Worm (Caenorhabditis elegans) whole organism, young adult: ENCODE measurements around the gene mboa-2.
A peak's percentile ranks its signal among the peaks of the same experiment; 100 is the strongest.

Experiments used
- B0019.2 ChIP-seq: fragments of 200-800 bp; sonication (Bioruptor generic); conservative IDR thresholded peaks from 2 replicates; pipeline ENCODE4 v1.3.6; 2022; ENCODE audit warnings: missing genetic modification reagents, missing genetic modification characterization, missing compliant biosample characterization
- B0035.1 ChIP-seq: sonication (generic microtip); optimal IDR thresholded peaks from 2 replicates; lab custom pipeline; 2016; ENCODE audit warnings: missing genetic modification characterization, mild to moderate bottlenecking, missing compliant biosample characterization, missing genotype, missing genetic modification reagents
- B0336.3 ChIP-seq: fragments of 200-800 bp; sonication (Bioruptor generic); IDR thresholded peaks from 2 replicates; pipeline ENCODE4 v1.3.6; 2022; ENCODE audit warnings: missing genetic modification characterization, missing compliant biosample characterization
- C17E4.6 ChIP-seq: fragments of 200-800 bp; sonication (Bioruptor generic); IDR thresholded peaks from 2 replicates; pipeline ENCODE4 v1.3.6; 2022; ENCODE audit warnings: missing genetic modification reagents, missing genetic modification characterization, missing compliant biosample characterization
- F39B2.1 ChIP-seq: fragments of 200-800 bp; sonication (Bioruptor generic); IDR thresholded peaks from 2 replicates; pipeline ENCODE4 v1.3.6; 2022; ENCODE audit warnings: missing genetic modification reagents, missing genetic modification characterization, missing compliant biosample characterization
- F49E8.2 ChIP-seq: sonication (generic microtip); optimal IDR thresholded peaks from 3 replicates; lab custom pipeline; 2017; ENCODE audit warnings: missing genetic modification characterization, mild to moderate bottlenecking, missing compliant biosample characterization, antibody characterized with exemption, moderate library complexity; ENCODE audit not compliant: insufficient read depth
- F55B11.4 ChIP-seq: sonication (generic microtip); optimal IDR thresholded peaks from 2 replicates; lab custom pipeline; 2016; ENCODE audit warnings: missing compliant biosample characterization, missing genetic modification characterization, borderline replicate concordance; ENCODE audit not compliant: insufficient read depth
- F57A8.1 ChIP-seq: fragments of 200-800 bp; sonication (Bioruptor generic); optimal IDR thresholded peaks from 2 replicates; lab custom pipeline; 2018; ENCODE audit warnings: mild to moderate bottlenecking, missing genetic modification characterization, moderate library complexity, missing compliant biosample characterization
- F57C9.4 ChIP-seq: sonication (generic microtip); optimal IDR thresholded peaks from 2 replicates; lab custom pipeline; 2017; ENCODE audit warnings: mild to moderate bottlenecking, missing genetic modification characterization, missing compliant biosample characterization
- Y53G8AR.9 ChIP-seq: fragments of 200-800 bp; sonication (Bioruptor generic); conservative IDR thresholded peaks from 2 replicates; pipeline ENCODE4 v1.3.6; 2022; ENCODE audit warnings: missing genetic modification reagents, missing genetic modification characterization, missing compliant biosample characterization
- Y56A3A.18 ChIP-seq: fragments of 200-800 bp; sonication (Bioruptor generic); IDR thresholded peaks from 2 replicates; pipeline ENCODE4 v1.3.6; 2022; ENCODE audit warnings: missing genetic modification reagents, missing genetic modification characterization, missing compliant biosample characterization
- Y67H2A.10 ChIP-seq: fragments of 200-800 bp; sonication (Bioruptor generic); conservative IDR thresholded peaks from 2 replicates; pipeline ENCODE4 v1.3.6; 2022; ENCODE audit warnings: missing genetic modification reagents, missing genetic modification characterization, missing compliant biosample characterization
- ama-1 ChIP-seq, 3 experiments: fragments of 150-350 bp in 1 of 3; sonication (generic microtip) in 2 of 3; optimal IDR thresholded peaks; 2 replicates each; lab custom pipeline; 2014 to 2018; ENCODE audit warnings: missing biosample characterization in 2 of 3, missing genetic modification characterization in 2 of 3, missing genetic modification reagents in 2 of 3
- aptf-3 ChIP-seq: fragments of 200-800 bp; sonication (Bioruptor generic); IDR thresholded peaks from 2 replicates; pipeline ENCODE4 v1.3.6; 2022; ENCODE audit warnings: missing genetic modification characterization, missing compliant biosample characterization
- attf-3 ChIP-seq: fragments of 200-800 bp; sonication (Bioruptor generic); conservative IDR thresholded peaks from 2 replicates; pipeline ENCODE4 v1.3.6; 2022; ENCODE audit warnings: missing genetic modification reagents, missing genetic modification characterization, missing compliant biosample characterization
- attf-5 ChIP-seq: fragments of 200-800 bp; sonication (Bioruptor generic); optimal IDR thresholded peaks from 2 replicates; lab custom pipeline; 2018; ENCODE audit warnings: mild to moderate bottlenecking, missing genetic modification characterization, missing compliant biosample characterization
- bed-1 ChIP-seq: fragments of 200-800 bp; sonication (Bioruptor generic); IDR thresholded peaks from 2 replicates; pipeline ENCODE4 v1.3.6; 2022; ENCODE audit warnings: missing genetic modification reagents, missing genetic modification characterization, missing compliant biosample characterization
- die-1 ChIP-seq: sonication (generic microtip); optimal IDR thresholded peaks from 2 replicates; lab custom pipeline; 2016; ENCODE audit warnings: missing genotype, mild to moderate bottlenecking, missing genetic modification characterization, missing compliant biosample characterization
- dpl-1 ChIP-seq: fragments of 150-350 bp; optimal IDR thresholded peaks from 2 replicates; lab custom pipeline; 2014; ENCODE audit warnings: missing biosample characterization, missing genetic modification reagents, missing genetic modification characterization
- egl-18 ChIP-seq: fragments of 200-800 bp; sonication (Bioruptor generic); IDR thresholded peaks from 2 replicates; pipeline ENCODE4 v1.3.6; 2022; ENCODE audit warnings: missing genetic modification reagents, missing genetic modification characterization, missing compliant biosample characterization
- ekl-4 ChIP-seq: fragments of 200-800 bp; sonication (Bioruptor generic); IDR thresholded peaks from 2 replicates; pipeline ENCODE4 v1.3.6; 2022; ENCODE audit warnings: missing genetic modification reagents, missing genetic modification characterization, missing compliant biosample characterization
- gei-17 ChIP-seq: fragments of 200-800 bp; sonication (Bioruptor generic); optimal IDR thresholded peaks from 2 replicates; lab custom pipeline; 2018; ENCODE audit warnings: mild to moderate bottlenecking, missing genetic modification characterization, missing compliant biosample characterization
- hmg-20 ChIP-seq: fragments of 200-800 bp; sonication (Bioruptor generic); IDR thresholded peaks from 2 replicates; pipeline ENCODE4 v1.3.6; 2022; ENCODE audit warnings: missing genetic modification reagents, missing genetic modification characterization, missing compliant biosample characterization
- hrde-1 ChIP-seq: sonication (generic microtip); optimal IDR thresholded peaks from 2 replicates; lab custom pipeline; 2016; ENCODE audit warnings: missing genetic modification characterization, mild to moderate bottlenecking, missing compliant biosample characterization, moderate library complexity, missing genotype, missing genetic modification reagents, borderline replicate concordance
- hsf-1 ChIP-seq: fragments of 200-800 bp; sonication (Bioruptor generic); IDR thresholded peaks from 2 replicates; pipeline ENCODE4 v1.3.6; 2022; ENCODE audit warnings: missing genetic modification reagents, missing genetic modification characterization, missing compliant biosample characterization
- let-607 ChIP-seq, 2 experiments: fragments of 200-800 bp in 1 of 2; sonication (Bioruptor generic) in 1 of 2; sonication (generic microtip) in 1 of 2; optimal IDR thresholded peaks; 2 replicates each; lab custom pipeline; 2016 to 2018; ENCODE audit warnings: mild to moderate bottlenecking in 2 of 2, missing compliant biosample characterization in 2 of 2, missing genetic modification characterization in 2 of 2, moderate library complexity in 2 of 2, missing genotype in 1 of 2
- lin-40 ChIP-seq: sonication (generic microtip); optimal IDR thresholded peaks from 2 replicates; lab custom pipeline; 2016; ENCODE audit warnings: missing genetic modification characterization, mild to moderate bottlenecking, missing compliant biosample characterization, missing genotype, missing genetic modification reagents
- lin-54 ChIP-seq: fragments of 200-800 bp; sonication (Bioruptor generic); optimal IDR thresholded peaks from 2 replicates; lab custom pipeline; 2018; ENCODE audit warnings: mild to moderate bottlenecking, missing genetic modification characterization, missing compliant biosample characterization
- lir-1 ChIP-seq: fragments of 200-800 bp; sonication (Bioruptor generic); conservative IDR thresholded peaks from 2 replicates; pipeline ENCODE4 v1.3.6; 2022; ENCODE audit warnings: missing genetic modification reagents, missing genetic modification characterization, missing compliant biosample characterization
- madf-10 ChIP-seq: sonication (generic microtip); optimal IDR thresholded peaks from 2 replicates; lab custom pipeline; 2016; ENCODE audit warnings: mild to moderate bottlenecking, missing genetic modification characterization, missing compliant biosample characterization
- madf-3 ChIP-seq: fragments of 200-800 bp; sonication (Bioruptor generic); IDR thresholded peaks from 2 replicates; pipeline ENCODE4 v1.3.6; 2022; ENCODE audit warnings: missing genetic modification reagents, missing genetic modification characterization, missing compliant biosample characterization
- madf-6 ChIP-seq: fragments of 200-800 bp; sonication (Bioruptor generic); IDR thresholded peaks from 2 replicates; pipeline ENCODE4 v1.3.6; 2022; ENCODE audit warnings: missing genetic modification reagents, missing genetic modification characterization, missing compliant biosample characterization
- mcd-1 ChIP-seq: fragments of 200-800 bp; sonication (Bioruptor generic); IDR thresholded peaks from 2 replicates; pipeline ENCODE4 v1.3.6; 2022; ENCODE audit warnings: missing genetic modification reagents, missing genetic modification characterization, missing compliant biosample characterization
- mel-28 ChIP-seq: sonication (generic microtip); optimal IDR thresholded peaks from 2 replicates; lab custom pipeline; 2016; ENCODE audit warnings: borderline replicate concordance, mild to moderate bottlenecking, missing genetic modification characterization, missing compliant biosample characterization
- nfyb-1 ChIP-seq: fragments of 200-800 bp; sonication (Bioruptor generic); IDR thresholded peaks from 2 replicates; pipeline ENCODE4 v1.3.6; 2022; ENCODE audit warnings: missing genetic modification reagents, missing genetic modification characterization, missing compliant biosample characterization
- nhr-80 ChIP-seq: sonication (generic microtip); optimal IDR thresholded peaks from 2 replicates; lab custom pipeline; 2016; ENCODE audit warnings: missing genetic modification characterization, missing compliant biosample characterization
- rcor-1 ChIP-seq: fragments of 200-800 bp; sonication (Bioruptor generic); IDR thresholded peaks from 2 replicates; pipeline ENCODE4 v1.3.6; 2022; ENCODE audit warnings: missing genetic modification reagents, missing genetic modification characterization, missing compliant biosample characterization
- repo-1 ChIP-seq: sonication (generic microtip); optimal IDR thresholded peaks from 2 replicates; lab custom pipeline; 2017; ENCODE audit warnings: mild to moderate bottlenecking, missing genetic modification characterization, missing compliant biosample characterization
- snpc-1.3 ChIP-seq: sonication (generic microtip); optimal IDR thresholded peaks from 2 replicates; lab custom pipeline; 2017; ENCODE audit warnings: missing genetic modification characterization, mild to moderate bottlenecking, missing compliant biosample characterization, antibody characterized with exemption, moderate library complexity, missing genotype, missing genetic modification reagents; ENCODE audit not compliant: insufficient read depth
- snpc-3.4 ChIP-seq: sonication (generic microtip); optimal IDR thresholded peaks from 2 replicates; lab custom pipeline; 2017; ENCODE audit warnings: missing genetic modification characterization, mild to moderate bottlenecking, missing compliant biosample characterization, antibody characterized with exemption, moderate library complexity, missing genotype, missing genetic modification reagents
- sptf-2 ChIP-seq: fragments of 200-800 bp; sonication (Bioruptor generic); optimal IDR thresholded peaks from 2 replicates; lab custom pipeline; 2018; ENCODE audit warnings: mild to moderate bottlenecking, missing genetic modification characterization, missing compliant biosample characterization
- tbp1 ChIP-seq: fragments of 200-800 bp; sonication (Bioruptor generic); optimal IDR thresholded peaks from 2 replicates; lab custom pipeline; 2018; ENCODE audit warnings: mild to moderate bottlenecking, missing genetic modification characterization, missing compliant biosample characterization
- tbx-9 ChIP-seq: sonication (generic microtip); optimal IDR thresholded peaks from 2 replicates; lab custom pipeline; 2016; ENCODE audit warnings: borderline replicate concordance, missing genetic modification characterization, inconsistent platforms, missing compliant biosample characterization
- ztf-6 ChIP-seq: fragments of 200-800 bp; sonication (Bioruptor generic); IDR thresholded peaks from 2 replicates; pipeline ENCODE4 v1.3.6; 2022; ENCODE audit warnings: missing genetic modification reagents, missing genetic modification characterization, missing compliant biosample characterization

The mboa-2 gene

ce11 chrV:11113607-11114006 is 8.7 kb downstream of the mboa-2 start, which contains the start of gene math-33:
Gene math-33 (plus strand): TSS chrV:11113907.
- TF ChIP-seq Y67H2A.10 (GFP tag; lab: Robert Waterston, UW) (no peak), mcd-1 (no peak), hrde-1 (no peak), tbp1 (GFP tag; lab: Kevin White, UChicago) (no peak), C17E4.6 (GFP tag; lab: Robert Waterston, UW) (no peak), repo-1 (tag; lab: Kevin White, UChicago) (no peak), madf-6 (no peak), ama-1 (optimal IDR thresholded peaks at IDR 0.05; lab: Kevin White, UChicago) (no peak), ama-1 (GFP tag; optimal IDR thresholded peaks at IDR 0.05; lab: Kevin White, UChicago) (no peak), rcor-1 (GFP tag; lab: Robert Waterston, UW) (no peak), F57A8.1 (GFP tag; lab: Kevin White, UChicago) (no peak), let-607 (tag; optimal IDR thresholded peaks at IDR 0.05; lab: Kevin White, UChicago) (no peak), lir-1 (GFP tag; lab: Robert Waterston, UW) (no peak), Y56A3A.18 (no peak), madf-3 (GFP tag; lab: Robert Waterston, UW) (no peak), nhr-80 (tag; lab: Kevin White, UChicago) (no peak), F49E8.2 (no peak), ztf-6 (GFP tag; lab: Robert Waterston, UW) (no peak), die-1 (no peak)

ce11 chrV:11113041-11113574 is 9.2 kb downstream of the mboa-2 start, which contains the start of gene erfa-3:
Gene erfa-3 (minus strand): TSS chrV:11113091.
- TF ChIP-seq hmg-20 (peak; percentile 61; the same call in 1 of the 2 replicates), sptf-2 (peak; percentile 70), bed-1 (GFP tag; lab: Robert Waterston, UW) (no peak), ekl-4 (GFP tag; lab: Robert Waterston, UW) (peak; percentile 62; the same call in 1 of the 2 replicates), B0035.1 (tag; lab: Kevin White, UChicago) (no peak), F49E8.2 (peak; percentile 39), tbp1 (GFP tag; lab: Kevin White, UChicago) (peak; percentile 33), snpc-3.4 (peak; percentile 85), lir-1 (GFP tag; lab: Robert Waterston, UW) (0 out of 2 replicates have a peak, but pooled peaks have one; percentile 23), B0336.3 (GFP tag; lab: Robert Waterston, UW) (peak; percentile 33; the same call in 1 of the 2 replicates), F57A8.1 (GFP tag; lab: Kevin White, UChicago) (no peak), dpl-1 (GFP tag; lab: Kevin White, UChicago) (peak; percentile 27), hsf-1 (no peak), mel-28 (tag; lab: Kevin White, UChicago) (no peak), egl-18 (0 out of 2 replicates have a peak, but pooled peaks have one; percentile 63), tbx-9 (tag; lab: Kevin White, UChicago) (no peak), madf-10 (peak; percentile 7), rcor-1 (GFP tag; lab: Robert Waterston, UW) (peak; percentile 74), B0019.2 (GFP tag; lab: Robert Waterston, UW) (0 out of 2 replicates have a peak, but pooled peaks have one; percentile 21), nfyb-1 (no peak), gei-17 (GFP tag; lab: Kevin White, UChicago) (no peak), F55B11.4 (tag; lab: Kevin White, UChicago) (no peak), attf-3 (GFP tag; lab: Robert Waterston, UW) (no peak), attf-5 (GFP tag; lab: Kevin White, UChicago) (peak; percentile 85), F57C9.4 (no peak), ama-1 (optimal IDR thresholded peaks at IDR 0.05; lab: Kevin White, UChicago) (no peak), ama-1 (GFP tag; optimal IDR thresholded peaks at IDR 0.05; lab: Kevin White, UChicago) (peak in 1 of 2 experiments; percentile 30), Y53G8AR.9 (GFP tag; lab: Robert Waterston, UW) (0 out of 2 replicates have a peak, but pooled peaks have one; percentile 27), lin-54 (peak; percentile 58), mcd-1 (peak; percentile 68), lin-40 (tag; lab: Kevin White, UChicago) (peak; percentile 49), snpc-1.3 (tag; lab: Kevin White, UChicago) (peak; percentile 25), F39B2.1 (no peak), aptf-3 (no peak)
